Worm (Caenorhabditis elegans) whole organism, L3 larva: ENCODE measurements around the gene tmd-2.

Experiments used
- R02D3.7 ChIP-seq: fragments of 150-350 bp; optimal IDR thresholded peaks from 2 replicates; lab custom pipeline; 2014; ENCODE audit warnings: missing biosample characterization, missing genetic modification characterization
- ZK546.5 ChIP-seq: sonication (generic microtip); optimal IDR thresholded peaks from 2 replicates; lab custom pipeline; 2017; ENCODE audit warnings: missing biosample characterization, missing genetic modification characterization
- ceh-28 ChIP-seq: fragments of 150-350 bp; optimal IDR thresholded peaks from 2 replicates; lab custom pipeline; 2014; ENCODE audit warnings: missing biosample characterization, missing genetic modification reagents, missing genetic modification characterization
- ceh-9 ChIP-seq: sonication (generic microtip); optimal IDR thresholded peaks from 2 replicates; lab custom pipeline; 2018; ENCODE audit warnings: missing biosample characterization, missing genetic modification characterization
- egl-27 ChIP-seq: sonication (generic microtip); optimal IDR thresholded peaks from 4 replicates; lab custom pipeline; 2017; ENCODE audit warnings: missing biosample characterization, missing genetic modification reagents, missing genetic modification characterization
- egl-5 ChIP-seq: fragments of 150-350 bp; optimal IDR thresholded peaks from 2 replicates; lab custom pipeline; 2017; ENCODE audit warnings: missing biosample characterization, missing genetic modification reagents, missing genetic modification characterization, inconsistent platforms
- elt-1 ChIP-seq: fragments of 150-350 bp; optimal IDR thresholded peaks from 2 replicates; lab custom pipeline; 2014; ENCODE audit warnings: missing biosample characterization, missing genetic modification characterization
- elt-2 ChIP-seq: sonication (generic microtip); optimal IDR thresholded peaks from 2 replicates; lab custom pipeline; 2016; ENCODE audit warnings: missing genetic modification reagents, mild to moderate bottlenecking, missing genetic modification characterization, missing compliant biosample characterization
- eor-1 ChIP-seq, 2 experiments: fragments of 150-350 bp; optimal IDR thresholded peaks; 2 replicates each; lab custom pipeline; 2014 to 2018; ENCODE audit warnings: missing biosample characterization in 2 of 2, missing genetic modification characterization in 2 of 2
- fos-1 ChIP-seq: fragments of 150-350 bp; optimal IDR thresholded peaks from 2 replicates; lab custom pipeline; 2014; ENCODE audit warnings: missing biosample characterization, missing genetic modification characterization
- hmg-11 ChIP-seq: sonication (generic microtip); optimal IDR thresholded peaks from 2 replicates; lab custom pipeline; 2016; ENCODE audit warnings: missing genetic modification characterization, missing compliant biosample characterization
- lin-15B ChIP-seq: fragments of 150-350 bp; optimal IDR thresholded peaks from 2 replicates; lab custom pipeline; 2014; ENCODE audit warnings: missing biosample characterization, missing genetic modification characterization
- lin-39 ChIP-seq: fragments of 150-350 bp; optimal IDR thresholded peaks from 2 replicates; lab custom pipeline; 2018; ENCODE audit warnings: missing biosample characterization, missing genetic modification reagents, missing genetic modification characterization
- lsy-12 ChIP-seq: sonication (generic microtip); optimal IDR thresholded peaks from 2 replicates; lab custom pipeline; 2016; ENCODE audit warnings: mild to moderate bottlenecking, missing genetic modification characterization, missing compliant biosample characterization
- mml-1 ChIP-seq: fragments of 150-350 bp; sonication (generic microtip); optimal IDR thresholded peaks from 3 replicates; lab custom pipeline; 2014; ENCODE audit warnings: missing biosample characterization, missing genetic modification characterization
- nfya-1 ChIP-seq: sonication (generic microtip); optimal IDR thresholded peaks from 2 replicates; lab custom pipeline; 2017; ENCODE audit warnings: missing genetic modification characterization, mild to moderate bottlenecking, missing compliant biosample characterization, antibody characterized with exemption, moderate library complexity; ENCODE audit not compliant: insufficient read depth
- nhr-11 ChIP-seq: fragments of 150-350 bp; optimal IDR thresholded peaks from 2 replicates; lab custom pipeline; 2014; ENCODE audit warnings: missing biosample characterization, missing genetic modification characterization
- nhr-12 ChIP-seq: fragments of 150-350 bp; optimal IDR thresholded peaks from 2 replicates; lab custom pipeline; 2014; ENCODE audit warnings: missing biosample characterization, missing genetic modification characterization
- nhr-23 ChIP-seq: fragments of 150-350 bp; optimal IDR thresholded peaks from 2 replicates; lab custom pipeline; 2014; ENCODE audit warnings: missing biosample characterization, missing genetic modification reagents, missing genetic modification characterization
- nhr-237 ChIP-seq: fragments of 150-350 bp; optimal IDR thresholded peaks from 2 replicates; lab custom pipeline; 2014; ENCODE audit warnings: missing biosample characterization, missing genetic modification characterization
- nhr-25 ChIP-seq: sonication (generic microtip); optimal IDR thresholded peaks from 2 replicates; lab custom pipeline; 2017; ENCODE audit warnings: missing biosample characterization, missing genetic modification characterization
- nhr-28 ChIP-seq: fragments of 150-350 bp; optimal IDR thresholded peaks from 2 replicates; lab custom pipeline; 2014; ENCODE audit warnings: missing biosample characterization, missing genetic modification characterization
- nhr-43 ChIP-seq: sonication (generic microtip); optimal IDR thresholded peaks from 2 replicates; lab custom pipeline; 2016; ENCODE audit warnings: mild to moderate bottlenecking, missing genetic modification characterization, missing compliant biosample characterization; ENCODE audit not compliant: poor library complexity, severe bottlenecking
- nhr-77 ChIP-seq: fragments of 150-350 bp; optimal IDR thresholded peaks from 2 replicates; lab custom pipeline; 2014; ENCODE audit warnings: missing biosample characterization, missing genetic modification characterization
- pha-4 ChIP-seq: fragments of 150-350 bp; optimal IDR thresholded peaks from 2 replicates; lab custom pipeline; 2014; ENCODE audit warnings: missing biosample characterization, missing genetic modification reagents, missing genetic modification characterization
- pqm-1 ChIP-seq: fragments of 150-350 bp; optimal IDR thresholded peaks from 2 replicates; lab custom pipeline; 2017; ENCODE audit warnings: missing biosample characterization, missing genetic modification characterization, inconsistent platforms
- sea-2 ChIP-seq: fragments of 150-350 bp; sonication (generic microtip); optimal IDR thresholded peaks from 4 replicates; lab custom pipeline; 2014; ENCODE audit warnings: missing biosample characterization, missing genetic modification reagents, missing genetic modification characterization
- skn-1 ChIP-seq: fragments of 150-350 bp; optimal IDR thresholded peaks from 2 replicates; lab custom pipeline; 2014; ENCODE audit warnings: missing biosample characterization, missing genetic modification characterization
- snpc-4 ChIP-seq: fragments of 150-350 bp; optimal IDR thresholded peaks from 2 replicates; lab custom pipeline; 2014; ENCODE audit warnings: missing biosample characterization, missing genetic modification characterization
- tbx-2 ChIP-seq: sonication (generic microtip); optimal IDR thresholded peaks from 2 replicates; lab custom pipeline; 2016; ENCODE audit warnings: mild to moderate bottlenecking, missing genetic modification characterization, missing compliant biosample characterization
- unc-62 ChIP-seq: fragments of 150-350 bp; sonication (generic microtip); optimal IDR thresholded peaks from 4 replicates; lab custom pipeline; 2014; ENCODE audit warnings: missing biosample characterization, missing genetic modification reagents, missing genetic modification characterization
- zag-1 ChIP-seq: fragments of 150-350 bp; optimal IDR thresholded peaks from 2 replicates; lab custom pipeline; 2014; ENCODE audit warnings: missing biosample characterization, missing genetic modification characterization
- ztf-11 ChIP-seq: fragments of 150-350 bp; optimal IDR thresholded peaks from 2 replicates; lab custom pipeline; 2014; ENCODE audit warnings: missing biosample characterization, missing genetic modification characterization

Gene tmd-2

ce11 chrV:8306366-8306765 is 28.1 kb upstream of the tmd-2 start, which contains the start of gene W02D7.8:
TSS of gene W02D7.8 (minus strand) at chrV:8306466.
- TF ChIP-seq fos-1 (tag; lab: Kevin White, UChicago) (no peak), R02D3.7 (no peak), eor-1 (tag; optimal IDR thresholded peaks at IDR 0.05; lab: Kevin White, UChicago) (no peak), lsy-12 (tag; lab: Kevin White, UChicago) (no peak), ceh-28 (no peak), egl-5 (tag; lab: Kevin White, UChicago) (no peak), nhr-237 (no peak), unc-62 (GFP tag; lab: Kevin White, UChicago) (no peak), nhr-43 (tag; lab: Kevin White, UChicago) (no peak), snpc-4 (tag; lab: Kevin White, UChicago) (no peak), elt-1 (tag; lab: Kevin White, UChicago) (no peak)

- peak; percentile 71 for TF ChIP-seq pqm-1 (tag; lab: Kevin White, UChicago)
- TF ChIP-seq hmg-11 (tag; lab: Kevin White, UChicago) = no peak
- TF ChIP-seq elt-2 (tag; lab: Kevin White, UChicago) = peak; percentile 81
- TF ChIP-seq pha-4 (tag; lab: Kevin White, UChicago) = no peak
These were observed 27.4 kb upstream of the tmd-2 start for ce11 chrV:8307013-8307412.

DNA sequence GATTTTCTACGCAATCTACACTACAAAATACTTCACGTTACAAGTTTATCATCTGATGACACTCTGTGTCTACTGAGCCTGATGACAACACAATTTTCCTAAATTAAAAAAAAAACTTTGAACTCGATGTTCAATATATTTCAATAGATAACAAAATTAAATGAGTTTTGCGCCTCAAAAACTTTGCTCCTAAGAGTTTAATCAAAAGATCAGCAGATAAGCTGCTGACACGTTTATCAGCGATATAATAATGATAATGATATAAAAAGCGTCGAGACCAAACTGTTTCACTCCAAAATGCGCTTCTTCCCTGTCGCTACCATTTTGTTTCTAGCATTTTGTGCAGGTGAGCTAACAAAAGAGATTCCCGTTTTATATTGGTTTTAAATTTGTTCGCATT is 26.8 kb upstream of the tmd-2 start, which contains the start of gene clec-218:
TSS of gene clec-218 (plus strand) at position 262 of the 400 bp plus-strand sequence.
- TF ChIP-seq eor-1 (tag; optimal IDR thresholded peaks at IDR 0.05; lab: Kevin White, UChicago) (no peak), ceh-28 (no peak), elt-2 (tag; lab: Kevin White, UChicago) (peak; percentile 90), ZK546.5 (tag; lab: Kevin White, UChicago) (no peak), pqm-1 (tag; lab: Kevin White, UChicago) (peak; percentile 78)
- TF ChIP-seq, all 47 proteins: peak for 2

- TF ChIP-seq skn-1 (no peak), unc-62 (GFP tag; lab: Kevin White, UChicago) (no peak), nhr-23 (tag; lab: Kevin White, UChicago) (no peak), nhr-12 (tag; lab: Kevin White, UChicago) (no peak), fos-1 (tag; lab: Kevin White, UChicago) (no peak), nhr-11 (tag; lab: Kevin White, UChicago) (no peak), nhr-25 (tag; lab: Kevin White, UChicago) (no peak), ztf-11 (tag; lab: Kevin White, UChicago) (no peak), R02D3.7 (no peak), elt-1 (tag; lab: Kevin White, UChicago) (no peak), tbx-2 (tag; lab: Kevin White, UChicago) (no peak), lin-15B (no peak), sea-2 (GFP tag; lab: Kevin White, UChicago) (no peak)
- TF ChIP-seq, all 47 proteins: peak for 0
These were observed 23.2 kb upstream of the tmd-2 start, which contains the start of gene W02D7.12 for ce11 chrV:8311210-8311609. TSS of gene W02D7.12 (plus strand) at chrV:8311510.

ce11 chrV:8318135-8318534 is 16.3 kb upstream of the tmd-2 start, which contains the start of gene clec-219:
TSS of gene clec-219 (plus strand) at chrV:8318435.
- TF ChIP-seq zag-1 (tag; lab: Kevin White, UChicago) = no peak
- no peak for TF ChIP-seq egl-5 (tag; lab: Kevin White, UChicago)
- no peak for TF ChIP-seq nhr-12 (tag; lab: Kevin White, UChicago)
- no peak for TF ChIP-seq nhr-43 (tag; lab: Kevin White, UChicago)
- no peak for TF ChIP-seq sea-2 (GFP tag; lab: Kevin White, UChicago)
- no peak for TF ChIP-seq pqm-1 (tag; lab: Kevin White, UChicago)
- no peak for TF ChIP-seq nhr-23 (tag; lab: Kevin White, UChicago)
- TF ChIP-seq, all 47 proteins: peak for 0

DNA sequence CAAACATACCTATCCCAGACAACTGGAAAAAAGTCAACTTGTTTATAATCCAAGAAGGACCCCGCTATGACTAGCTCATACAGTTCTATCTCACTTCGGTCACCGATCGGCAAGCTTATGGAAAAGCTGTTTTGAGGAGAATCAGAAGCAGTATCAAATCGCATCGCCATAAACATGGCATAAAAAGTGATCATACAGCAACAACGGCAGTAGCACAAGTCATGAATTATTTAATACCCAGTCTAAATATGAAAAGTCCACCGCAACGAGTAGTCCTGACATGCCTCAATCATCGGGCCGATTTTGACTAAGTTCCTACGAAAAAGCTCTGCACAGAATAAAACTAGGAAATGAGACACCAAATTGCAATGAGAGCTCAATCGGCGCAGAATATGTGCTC is 10.9 kb upstream of the tmd-2 start:
- TF ChIP-seq lin-39 (tag; lab: Kevin White, UChicago) = no peak
- TF ChIP-seq ceh-9 = no peak
- no peak for TF ChIP-seq nhr-77 (tag; lab: Kevin White, UChicago)
- no peak for TF ChIP-seq ceh-28
- no peak for TF ChIP-seq eor-1 (tag; optimal IDR thresholded peaks at IDR 0.05; lab: Kevin White, UChicago)
- no peak for TF ChIP-seq mml-1 (tag; lab: Kevin White, UChicago)
- TF ChIP-seq R02D3.7 = no peak
- no peak for TF ChIP-seq fos-1 (tag; lab: Kevin White, UChicago)
- TF ChIP-seq elt-2 (tag; lab: Kevin White, UChicago) = no peak
- TF ChIP-seq nhr-237 = no peak
- no peak for TF ChIP-seq egl-27
- TF ChIP-seq nhr-28 = no peak
- no peak for TF ChIP-seq nfya-1 (tag; lab: Kevin White, UChicago)
